Fruit fly (Drosophila melanogaster) whole organism, prepupa: ENCODE results near the gene Mps1.

ENCODE experiments used
- CG11902 ChIP-seq: fragments of 200-800 bp; sonication (Bioruptor generic); optimal IDR thresholded peaks from 3 replicates; lab custom pipeline; 2016; ENCODE audit warnings: missing biosample characterization, missing genetic modification characterization
- CG3032 ChIP-seq: fragments of 200-800 bp; optimal IDR thresholded peaks from 2 replicates; lab custom pipeline; 2019; ENCODE audit warnings: missing biosample characterization, mild to moderate bottlenecking, missing genetic modification characterization, moderate library complexity
- CG8319 ChIP-seq: fragments of 200-800 bp; sonication (Bioruptor generic); optimal IDR thresholded peaks from 3 replicates; lab custom pipeline; 2016; ENCODE audit warnings: missing biosample characterization, missing genetic modification characterization

DNA sequence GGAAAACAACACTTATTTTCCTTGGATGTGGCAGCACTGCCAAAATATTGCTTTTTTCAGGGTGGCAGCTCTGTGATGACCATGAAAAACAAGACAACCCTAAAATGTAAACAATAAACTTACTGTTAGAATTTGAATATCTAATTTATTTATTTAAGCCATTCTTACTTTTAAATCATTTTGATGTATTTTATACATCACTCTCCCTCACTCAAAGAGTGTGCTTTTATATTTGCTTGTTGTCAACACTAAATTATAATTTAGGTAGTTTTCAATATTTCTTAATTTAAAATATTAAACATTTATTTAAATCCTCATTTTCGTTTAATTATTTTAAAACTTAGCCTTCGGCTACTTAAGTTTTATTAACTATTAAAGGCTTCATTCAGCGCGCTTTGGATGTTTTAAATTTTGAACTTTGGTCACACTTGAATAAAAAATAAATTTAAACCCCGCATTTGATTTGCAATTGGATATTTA lies at the start of gene Mps1, which contains the start of gene CG7523:
- TF ChIP-seq CG11902: no peak
- no peak for TF ChIP-seq CG3032 (tag; lab: Kevin White, UChicago)
- no peak for TF ChIP-seq CG8319
